Fruit fly (Drosophila melanogaster): Measurements from ENCODE around the gene Sfp26Ac.

The Sfp26Ac gene

dm6 chr2L:5876474-5877067 lies 8.0 kb downstream of the Sfp26Ac start:
- TF ChIP-seq Dfd (GFP tag; optimal IDR thresholded peaks at IDR 0.05) (no peak), CrebA (GFP tag; optimal IDR thresholded peaks at IDR 0.05; ENCODE audit: borderline replicate concordance) (no peak), h (GFP tag; optimal IDR thresholded peaks at IDR 0.05) (peak; percentile 42), N (GFP tag; optimal IDR thresholded peaks at IDR 0.05) (no peak), dmrt93B (GFP tag; optimal IDR thresholded peaks at IDR 0.05) (peak; percentile 15), Hr83 (GFP tag; optimal IDR thresholded peaks at IDR 0.05; ENCODE audit: poor library complexity, severe bottlenecking) (peak; percentile 73), pan (optimal IDR thresholded peaks at IDR 0.05) (no peak), tai (GFP tag; optimal IDR thresholded peaks at IDR 0.05) (no peak), Myc (optimal IDR thresholded peaks at IDR 0.05) (no peak), Sp1 (GFP tag; optimal IDR thresholded peaks at IDR 0.05) (peak; percentile 8), Hnf4 (GFP tag; optimal IDR thresholded peaks at IDR 0.05) (peak; percentile 8), Abd-B (GFP tag; optimal IDR thresholded peaks at IDR 0.05) (no peak), OdsH (GFP tag; optimal IDR thresholded peaks at IDR 0.05) (peak; percentile 33), Vsx2 (GFP tag; optimal IDR thresholded peaks at IDR 0.05; ENCODE audit: partially characterized antibody) (no peak), brk (GFP tag; optimal IDR thresholded peaks at IDR 0.05) (no peak), Jra (GFP tag; optimal IDR thresholded peaks at IDR 0.05) (no peak), Dif (GFP tag; optimal IDR thresholded peaks at IDR 0.05; ENCODE audit: partially characterized antibody) (no peak), rgr (GFP tag; optimal IDR thresholded peaks at IDR 0.05) (peak; percentile 48)

- TF ChIP-seq Abd-B (GFP tag; optimal IDR thresholded peaks at IDR 0.05) (no peak), GATAd (GFP tag; optimal IDR thresholded peaks at IDR 0.05) (no peak), usp (GFP tag; optimal IDR thresholded peaks at IDR 0.05) (no peak), dl (GFP tag; optimal IDR thresholded peaks at IDR 0.05; ENCODE audit: insufficient read depth in 1 of 2, partially characterized antibody in 2 of 2) (no peak), CG9705 (GFP tag; optimal IDR thresholded peaks at IDR 0.05) (no peak), Hnf4 (GFP tag; optimal IDR thresholded peaks at IDR 0.05) (no peak), rgr (GFP tag; optimal IDR thresholded peaks at IDR 0.05) (no peak), Hr78 (GFP tag; optimal IDR thresholded peaks at IDR 0.05) (no peak), Mio (GFP tag; optimal IDR thresholded peaks at IDR 0.05) (no peak), Jra (GFP tag; optimal IDR thresholded peaks at IDR 0.05) (no peak), woc (GFP tag; optimal IDR thresholded peaks at IDR 0.05) (no peak), dmrt93B (GFP tag; optimal IDR thresholded peaks at IDR 0.05) (no peak), pan (optimal IDR thresholded peaks at IDR 0.05) (no peak), Hr83 (GFP tag; optimal IDR thresholded peaks at IDR 0.05; ENCODE audit: poor library complexity, severe bottlenecking) (no peak), tai (GFP tag; optimal IDR thresholded peaks at IDR 0.05) (no peak), CG32264 (GFP tag; optimal IDR thresholded peaks at IDR 0.05) (no peak), br (GFP tag; optimal IDR thresholded peaks at IDR 0.05) (no peak), fru (GFP tag; optimal IDR thresholded peaks at IDR 0.05) (no peak), N (GFP tag; optimal IDR thresholded peaks at IDR 0.05) (no peak)
Measured at dm6 chr2L:5870838-5871702, 13.5 kb downstream of the Sfp26Ac start.

dm6 chr2L:5866791-5867190 lies 17.8 kb downstream of the Sfp26Ac start:
- TF ChIP-seq Rel (GFP tag; optimal IDR thresholded peaks at IDR 0.05) (no peak), Rel (tag; optimal IDR thresholded peaks at IDR 0.05) (no peak), woc (GFP tag; optimal IDR thresholded peaks at IDR 0.05) (no peak), jim (GFP tag; optimal IDR thresholded peaks at IDR 0.05) (no peak), CG9705 (GFP tag; optimal IDR thresholded peaks at IDR 0.05) (no peak), pan (optimal IDR thresholded peaks at IDR 0.05) (no peak)

- TF ChIP-seq OdsH (GFP tag; optimal IDR thresholded peaks at IDR 0.05) (no peak), Dif (GFP tag; optimal IDR thresholded peaks at IDR 0.05; ENCODE audit: partially characterized antibody) (no peak), ey (GFP tag; optimal IDR thresholded peaks at IDR 0.05) (no peak), Dfd (GFP tag; optimal IDR thresholded peaks at IDR 0.05) (no peak), rgr (GFP tag; optimal IDR thresholded peaks at IDR 0.05) (no peak), HLH106 (tag; optimal IDR thresholded peaks at IDR 0.05) (no peak), h (GFP tag; optimal IDR thresholded peaks at IDR 0.05) (no peak), Abd-B (GFP tag; optimal IDR thresholded peaks at IDR 0.05) (no peak), lola (GFP tag; optimal IDR thresholded peaks at IDR 0.05) (no peak), fru (GFP tag; optimal IDR thresholded peaks at IDR 0.05) (no peak)
Measured at dm6 chr2L:5856786-5857185, 27.8 kb downstream of the Sfp26Ac start.

All from whole organism, wandering third instar larva.